Worm (Caenorhabditis elegans) whole organism, mixed stage, embryonic: ENCODE results near the gene cth-2.

ENCODE experiments used
- M03D4.4 ChIP-seq: sonication (generic microtip); optimal IDR thresholded peaks from 2 replicates; lab custom pipeline; 2017; ENCODE audit warnings: mild to moderate bottlenecking, missing genetic modification characterization, missing compliant biosample characterization
- bed-3 ChIP-seq: fragments of 200-800 bp; sonication (Bioruptor generic); optimal IDR thresholded peaks from 3 replicates; lab custom pipeline; 2018; ENCODE audit warnings: mild to moderate bottlenecking, missing genetic modification characterization, moderate library complexity, missing compliant biosample characterization
- blmp-1 ChIP-seq: fragments of 150-350 bp; optimal IDR thresholded peaks from 2 replicates; lab custom pipeline; 2014; ENCODE audit warnings: missing biosample characterization, missing genetic modification characterization
- ceh-39 ChIP-seq: fragments of 150-350 bp; optimal IDR thresholded peaks from 2 replicates; lab custom pipeline; 2014; ENCODE audit warnings: missing biosample characterization, missing genetic modification characterization
- ceh-43 ChIP-seq: fragments of 200-800 bp; sonication (Bioruptor generic); optimal IDR thresholded peaks from 2 replicates; lab custom pipeline; 2018; ENCODE audit warnings: mild to moderate bottlenecking, missing genetic modification characterization, moderate library complexity, missing compliant biosample characterization
- ceh-83 ChIP-seq: fragments of 200-800 bp; sonication (Bioruptor generic); optimal IDR thresholded peaks from 2 replicates; lab custom pipeline; 2018; ENCODE audit warnings: mild to moderate bottlenecking, missing genetic modification characterization, missing compliant biosample characterization
- ces-1 ChIP-seq: fragments of 150-350 bp; optimal IDR thresholded peaks from 2 replicates; lab custom pipeline; 2014; ENCODE audit warnings: missing biosample characterization, missing genetic modification reagents, missing genetic modification characterization
- elt-1 ChIP-seq: sonication (generic microtip); optimal IDR thresholded peaks from 2 replicates; lab custom pipeline; 2017; ENCODE audit warnings: missing genetic modification characterization, mild to moderate bottlenecking, missing compliant biosample characterization, antibody characterized with exemption, moderate library complexity, borderline replicate concordance; ENCODE audit not compliant: insufficient read depth
- elt-3 ChIP-seq: fragments of 150-350 bp; optimal IDR thresholded peaks from 2 replicates; lab custom pipeline; 2014; ENCODE audit warnings: missing biosample characterization, missing genetic modification characterization
- flh-1 ChIP-seq: fragments of 200-800 bp; sonication (Bioruptor generic); optimal IDR thresholded peaks from 2 replicates; lab custom pipeline; 2018; ENCODE audit warnings: mild to moderate bottlenecking, missing genetic modification characterization, moderate library complexity, missing compliant biosample characterization
- ham-2 ChIP-seq: fragments of 200-800 bp; sonication (Bioruptor generic); optimal IDR thresholded peaks from 2 replicates; lab custom pipeline; 2018; ENCODE audit warnings: mild to moderate bottlenecking, missing genetic modification characterization, missing compliant biosample characterization
- hlh-1 ChIP-seq: fragments of 150-350 bp; optimal IDR thresholded peaks from 2 replicates; lab custom pipeline; 2014; ENCODE audit warnings: missing biosample characterization, missing genetic modification reagents, missing genetic modification characterization
- lin-13 ChIP-seq: fragments of 150-350 bp; optimal IDR thresholded peaks from 2 replicates; lab custom pipeline; 2014; ENCODE audit warnings: missing biosample characterization, missing genetic modification characterization
- lin-32 ChIP-seq: fragments of 200-800 bp; sonication (Bioruptor generic); optimal IDR thresholded peaks from 2 replicates; lab custom pipeline; 2018; ENCODE audit warnings: mild to moderate bottlenecking, missing genetic modification characterization, missing compliant biosample characterization
- lsy-2 ChIP-seq: fragments of 150-350 bp; optimal IDR thresholded peaks from 2 replicates; lab custom pipeline; 2014; ENCODE audit warnings: missing biosample characterization, missing genetic modification characterization
- mab-5 ChIP-seq: fragments of 150-350 bp; optimal IDR thresholded peaks from 2 replicates; lab custom pipeline; 2014; ENCODE audit warnings: missing biosample characterization, missing genetic modification characterization
- mep-1 ChIP-seq: fragments of 150-350 bp; optimal IDR thresholded peaks from 2 replicates; lab custom pipeline; 2017; ENCODE audit warnings: missing biosample characterization, missing genetic modification reagents, missing genetic modification characterization, inconsistent platforms
- mls-2 ChIP-seq: sonication (generic microtip); optimal IDR thresholded peaks from 2 replicates; lab custom pipeline; 2016; ENCODE audit warnings: mild to moderate bottlenecking, missing genetic modification characterization, moderate library complexity, missing compliant biosample characterization
- nhr-12 ChIP-seq: fragments of 150-350 bp; optimal IDR thresholded peaks from 2 replicates; lab custom pipeline; 2014; ENCODE audit warnings: missing biosample characterization, missing genetic modification characterization
- nhr-2 ChIP-seq: fragments of 150-350 bp; optimal IDR thresholded peaks from 2 replicates; lab custom pipeline; 2014; ENCODE audit warnings: missing biosample characterization, missing genetic modification characterization
- nhr-237 ChIP-seq: fragments of 150-350 bp; optimal IDR thresholded peaks from 2 replicates; lab custom pipeline; 2014; ENCODE audit warnings: missing biosample characterization, missing genetic modification characterization
- pha-4 ChIP-seq: fragments of 150-350 bp; optimal IDR thresholded peaks from 2 replicates; lab custom pipeline; 2018; ENCODE audit warnings: missing biosample characterization, missing genetic modification reagents, missing genetic modification characterization
- sem-2 ChIP-seq: fragments of 200-800 bp; sonication (Bioruptor generic); optimal IDR thresholded peaks from 2 replicates; lab custom pipeline; 2018; ENCODE audit warnings: mild to moderate bottlenecking, missing genetic modification characterization, missing compliant biosample characterization
- snpc-4 ChIP-seq: fragments of 150-350 bp; optimal IDR thresholded peaks from 2 replicates; lab custom pipeline; 2014; ENCODE audit warnings: missing biosample characterization, missing genetic modification characterization
- tbx-8 ChIP-seq: fragments of 200-800 bp; sonication (Bioruptor generic); optimal IDR thresholded peaks from 2 replicates; lab custom pipeline; 2018; ENCODE audit warnings: mild to moderate bottlenecking, missing genetic modification characterization, moderate library complexity, missing compliant biosample characterization
- unc-120 ChIP-seq: sonication (generic microtip); optimal IDR thresholded peaks from 2 replicates; lab custom pipeline; 2017; ENCODE audit warnings: missing genetic modification characterization, missing compliant biosample characterization; ENCODE audit not compliant: poor library complexity, severe bottlenecking
- unc-39 ChIP-seq: fragments of 150-350 bp; optimal IDR thresholded peaks from 2 replicates; lab custom pipeline; 2014; ENCODE audit warnings: missing biosample characterization, missing genetic modification characterization
- unc-62 ChIP-seq: fragments of 150-350 bp; optimal IDR thresholded peaks from 2 replicates; lab custom pipeline; 2014; ENCODE audit warnings: missing biosample characterization, missing genetic modification reagents, missing genetic modification characterization
- ztf-11 ChIP-seq: fragments of 150-350 bp; optimal IDR thresholded peaks from 2 replicates; lab custom pipeline; 2014; ENCODE audit warnings: missing biosample characterization, missing genetic modification characterization

cth-2 gene

ce11 chrII:7050021-7050722 lies 7.6 kb downstream of the cth-2 start, which contains the start of the genes tcer-1 and ZK1127.5:
Gene tcer-1 (minus strand): TSS chrII:7050071.
Gene ZK1127.5 (plus strand): TSS chrII:7050672.
- TF ChIP-seq pha-4 (tag; lab: Kevin White, UChicago) (peak; percentile 14), mep-1 (tag; lab: Kevin White, UChicago) (peak; percentile 75), unc-120 (tag; lab: Kevin White, UChicago) (no peak), nhr-237 (tag; lab: Kevin White, UChicago) (peak; percentile 54), ceh-39 (tag; lab: Kevin White, UChicago) (peak; percentile 45), snpc-4 (no peak), lsy-2 (tag; lab: Kevin White, UChicago) (peak; percentile 68), lin-13 (tag; lab: Kevin White, UChicago) (peak; percentile 29)

ce11 chrII:7049470-7049869 lies 8.3 kb downstream of the cth-2 start:
- TF ChIP-seq ham-2: no peak
- TF ChIP-seq ztf-11 (tag; lab: Kevin White, UChicago): no peak
- TF ChIP-seq nhr-237 (tag; lab: Kevin White, UChicago): no peak
- TF ChIP-seq lin-13 (tag; lab: Kevin White, UChicago): no peak
- no peak for TF ChIP-seq mep-1 (tag; lab: Kevin White, UChicago)
- no peak for TF ChIP-seq unc-39 (tag; lab: Kevin White, UChicago)
- TF ChIP-seq elt-3 (tag; lab: Kevin White, UChicago): no peak
- TF ChIP-seq blmp-1 (tag; lab: Kevin White, UChicago): no peak
- no peak for TF ChIP-seq lin-32 (GFP tag; lab: Kevin White, UChicago)
- TF ChIP-seq mls-2 (tag; lab: Kevin White, UChicago): no peak
- no peak for TF ChIP-seq flh-1
- TF ChIP-seq sem-2: no peak
- no peak for TF ChIP-seq ces-1 (GFP tag; lab: Kevin White, UChicago)
- no peak for TF ChIP-seq elt-1 (tag; lab: Kevin White, UChicago)

ce11 chrII:7037659-7038342 lies 20.0 kb downstream of the cth-2 start, which contains the start of gene cin-4:
Gene cin-4 (plus strand): TSS chrII:7038292.
- TF ChIP-seq nhr-2 (tag; lab: Kevin White, UChicago) (no peak), bed-3 (no peak), tbx-8 (GFP tag; lab: Kevin White, UChicago) (no peak), mep-1 (tag; lab: Kevin White, UChicago) (no peak), snpc-4 (no peak), ceh-43 (GFP tag; lab: Kevin White, UChicago) (no peak), unc-120 (tag; lab: Kevin White, UChicago) (no peak), unc-62 (GFP tag; lab: Kevin White, UChicago) (no peak), ceh-39 (tag; lab: Kevin White, UChicago) (no peak), mls-2 (tag; lab: Kevin White, UChicago) (no peak), pha-4 (tag; lab: Kevin White, UChicago) (no peak), lin-13 (tag; lab: Kevin White, UChicago) (no peak), nhr-12 (tag; lab: Kevin White, UChicago) (no peak), ham-2 (no peak), unc-39 (tag; lab: Kevin White, UChicago) (no peak)

- TF ChIP-seq elt-3 (tag; lab: Kevin White, UChicago): no peak
- no peak for TF ChIP-seq elt-1 (tag; lab: Kevin White, UChicago)
- no peak for TF ChIP-seq mab-5 (tag; lab: Kevin White, UChicago)
- no peak for TF ChIP-seq mls-2 (tag; lab: Kevin White, UChicago)
- no peak for TF ChIP-seq blmp-1 (tag; lab: Kevin White, UChicago)
- no peak for TF ChIP-seq unc-39 (tag; lab: Kevin White, UChicago)
- TF ChIP-seq hlh-1 (tag; lab: Kevin White, UChicago): no peak
- no peak for TF ChIP-seq M03D4.4
- TF ChIP-seq ceh-83 (GFP tag; lab: Kevin White, UChicago): no peak
- TF ChIP-seq tbx-8 (GFP tag; lab: Kevin White, UChicago): no peak
- TF ChIP-seq snpc-4: no peak
- TF ChIP-seq mep-1 (tag; lab: Kevin White, UChicago): no peak
- no peak for TF ChIP-seq lin-13 (tag; lab: Kevin White, UChicago)
These were observed 26.5 kb downstream of the cth-2 start for ce11 chrII:7031137-7031697.
